Fruit fly (Drosophila melanogaster): ENCODE results near the gene squ.

Gene squ

dm6 chr2L:16718446-16719173 lies 38.8 kb downstream of the squ start:
- TF ChIP-seq EcR (GFP tag; optimal IDR thresholded peaks at IDR 0.05), result no peak
- no peak for TF ChIP-seq CG8478 (optimal IDR thresholded peaks at IDR 0.05)
- TF ChIP-seq pan (optimal IDR thresholded peaks at IDR 0.05), result no peak
- TF ChIP-seq psq (optimal IDR thresholded peaks at IDR 0.05), result no peak
- no peak for TF ChIP-seq Dll (optimal IDR thresholded peaks at IDR 0.05)
- TF ChIP-seq usp (GFP tag; optimal IDR thresholded peaks at IDR 0.05), result no peak

dm6 chr2L:16719643-16720515 lies 40.0 kb downstream of the squ start, which contains the start of gene Cyt-c-p:
Gene Cyt-c-p (plus strand): TSS chr2L:16719932.
- TF ChIP-seq CG8478 (optimal IDR thresholded peaks at IDR 0.05), result no peak
- no peak for TF ChIP-seq Dll (optimal IDR thresholded peaks at IDR 0.05)
- no peak for TF ChIP-seq pan (optimal IDR thresholded peaks at IDR 0.05)
- no peak for TF ChIP-seq EcR (GFP tag; optimal IDR thresholded peaks at IDR 0.05)
- no peak for TF ChIP-seq psq (optimal IDR thresholded peaks at IDR 0.05)
- TF ChIP-seq usp (GFP tag; optimal IDR thresholded peaks at IDR 0.05), result no peak

- TF ChIP-seq EcR (GFP tag; optimal IDR thresholded peaks at IDR 0.05) (no peak), pan (optimal IDR thresholded peaks at IDR 0.05) (no peak), usp (GFP tag; optimal IDR thresholded peaks at IDR 0.05) (no peak), CG8478 (optimal IDR thresholded peaks at IDR 0.05) (no peak), Dll (optimal IDR thresholded peaks at IDR 0.05) (no peak), psq (optimal IDR thresholded peaks at IDR 0.05) (no peak)
These were observed 41.1 kb downstream of the squ start for dm6 chr2L:16720707-16721700.

dm6 chr2L:16722596-16722995 lies 42.7 kb downstream of the squ start:
- no peak for TF ChIP-seq pan (optimal IDR thresholded peaks at IDR 0.05)
- no peak for TF ChIP-seq psq (optimal IDR thresholded peaks at IDR 0.05)

DNA sequence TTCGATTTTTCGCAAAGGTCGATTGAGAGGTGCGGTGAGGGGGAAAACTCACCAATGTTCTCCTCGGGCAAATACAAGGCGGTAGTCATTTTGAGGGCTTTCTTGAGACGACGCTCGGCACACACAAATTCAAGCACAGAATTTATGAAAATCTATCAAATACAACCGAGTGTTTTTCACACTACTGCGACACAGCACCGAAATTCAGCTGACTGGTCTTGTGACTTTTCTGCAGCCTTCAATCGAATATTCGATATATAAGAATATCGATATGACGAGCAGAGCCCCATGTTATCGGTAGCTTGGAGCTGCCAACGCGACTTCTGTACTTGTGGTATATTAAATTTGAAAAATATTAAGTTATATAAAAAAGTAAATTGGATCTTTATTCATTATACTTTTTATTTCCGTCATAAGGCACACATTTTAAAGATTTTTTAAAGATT lies 47.7 kb downstream of the squ start, which contains the start of gene VhaSFD:
VhaSFD (minus strand) TSS at position 249 of the 446 bp plus-strand sequence.
- TF ChIP-seq pan (optimal IDR thresholded peaks at IDR 0.05), result no peak
- no peak for TF ChIP-seq CG8478 (optimal IDR thresholded peaks at IDR 0.05)
- no peak for TF ChIP-seq EcR (GFP tag; optimal IDR thresholded peaks at IDR 0.05)
- TF ChIP-seq psq (optimal IDR thresholded peaks at IDR 0.05), result no peak
- no peak for TF ChIP-seq Dll (optimal IDR thresholded peaks at IDR 0.05)
- no peak for TF ChIP-seq usp (GFP tag; optimal IDR thresholded peaks at IDR 0.05)

dm6 chr2L:16729556-16729955 lies 49.7 kb downstream of the squ start, which contains the start of gene Tsen2:
Gene Tsen2 (plus strand): TSS chr2L:16729777.
- TF ChIP-seq CG8478 (optimal IDR thresholded peaks at IDR 0.05), result no peak
- no peak for TF ChIP-seq psq (optimal IDR thresholded peaks at IDR 0.05)
- TF ChIP-seq pan (optimal IDR thresholded peaks at IDR 0.05), result no peak
- TF ChIP-seq Dll (optimal IDR thresholded peaks at IDR 0.05), result no peak
- TF ChIP-seq usp (GFP tag; optimal IDR thresholded peaks at IDR 0.05), result no peak
- no peak for TF ChIP-seq EcR (GFP tag; optimal IDR thresholded peaks at IDR 0.05)

DNA sequence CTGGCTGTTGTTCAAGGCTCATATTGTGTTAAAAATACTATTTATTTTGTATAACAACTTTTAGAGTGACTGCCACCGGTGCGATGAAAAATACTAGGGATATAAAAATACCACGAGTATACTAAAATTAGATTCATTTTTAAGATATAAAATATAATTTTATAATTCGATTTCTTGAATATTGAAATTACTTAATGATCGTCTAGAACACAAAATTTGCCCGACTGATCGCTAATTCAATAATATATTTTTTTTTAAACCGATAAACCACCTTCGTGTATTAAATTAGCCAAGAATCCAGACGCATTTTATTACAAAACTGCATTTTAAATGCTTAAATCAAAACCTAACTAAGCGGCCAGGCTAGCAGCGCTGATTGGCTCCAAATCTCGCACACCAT lies 51.1 kb downstream of the squ start, which contains the start of gene CG17996:
CG17996 (minus strand) TSS at position 101 of the 400 bp plus-strand sequence.
- no peak for TF ChIP-seq EcR (GFP tag; optimal IDR thresholded peaks at IDR 0.05)
- no peak for TF ChIP-seq psq (optimal IDR thresholded peaks at IDR 0.05)
- no peak for TF ChIP-seq CG8478 (optimal IDR thresholded peaks at IDR 0.05)
- no peak for TF ChIP-seq Dll (optimal IDR thresholded peaks at IDR 0.05)
- TF ChIP-seq usp (GFP tag; optimal IDR thresholded peaks at IDR 0.05), result no peak
- no peak for TF ChIP-seq pan (optimal IDR thresholded peaks at IDR 0.05)

Measured in whole organism.